Worm (Caenorhabditis elegans) whole organism, mixed stage, embryonic: Measurements from ENCODE around the gene atf-2.

ENCODE experiments used
- ceh-83 ChIP-seq: fragments of 200-800 bp; sonication (Bioruptor generic); optimal IDR thresholded peaks from 2 replicates; lab custom pipeline; 2018; ENCODE audit warnings: mild to moderate bottlenecking, missing genetic modification characterization, missing compliant biosample characterization
- ces-1 ChIP-seq: fragments of 150-350 bp; optimal IDR thresholded peaks from 2 replicates; lab custom pipeline; 2014; ENCODE audit warnings: missing biosample characterization, missing genetic modification reagents, missing genetic modification characterization
- cnd-1 ChIP-seq: fragments of 200-800 bp; sonication (Bioruptor generic); optimal IDR thresholded peaks from 2 replicates; lab custom pipeline; 2018; ENCODE audit warnings: mild to moderate bottlenecking, missing genetic modification characterization, missing compliant biosample characterization
- lin-13 ChIP-seq: fragments of 150-350 bp; optimal IDR thresholded peaks from 2 replicates; lab custom pipeline; 2014; ENCODE audit warnings: missing biosample characterization, missing genetic modification characterization
- lsy-2 ChIP-seq: fragments of 150-350 bp; optimal IDR thresholded peaks from 2 replicates; lab custom pipeline; 2014; ENCODE audit warnings: missing biosample characterization, missing genetic modification characterization
- nhr-12 ChIP-seq: fragments of 150-350 bp; optimal IDR thresholded peaks from 2 replicates; lab custom pipeline; 2014; ENCODE audit warnings: missing biosample characterization, missing genetic modification characterization
- pha-4 ChIP-seq: fragments of 150-350 bp; optimal IDR thresholded peaks from 2 replicates; lab custom pipeline; 2018; ENCODE audit warnings: missing biosample characterization, missing genetic modification reagents, missing genetic modification characterization
- sem-2 ChIP-seq: fragments of 200-800 bp; sonication (Bioruptor generic); optimal IDR thresholded peaks from 2 replicates; lab custom pipeline; 2018; ENCODE audit warnings: mild to moderate bottlenecking, missing genetic modification characterization, missing compliant biosample characterization
- snpc-4 ChIP-seq: fragments of 150-350 bp; optimal IDR thresholded peaks from 2 replicates; lab custom pipeline; 2014; ENCODE audit warnings: missing biosample characterization, missing genetic modification characterization
- tbx-8 ChIP-seq: fragments of 200-800 bp; sonication (Bioruptor generic); optimal IDR thresholded peaks from 2 replicates; lab custom pipeline; 2018; ENCODE audit warnings: mild to moderate bottlenecking, missing genetic modification characterization, moderate library complexity, missing compliant biosample characterization
- unc-62 ChIP-seq: fragments of 150-350 bp; optimal IDR thresholded peaks from 2 replicates; lab custom pipeline; 2014; ENCODE audit warnings: missing biosample characterization, missing genetic modification reagents, missing genetic modification characterization
- ztf-11 ChIP-seq: fragments of 150-350 bp; optimal IDR thresholded peaks from 2 replicates; lab custom pipeline; 2014; ENCODE audit warnings: missing biosample characterization, missing genetic modification characterization

DNA sequence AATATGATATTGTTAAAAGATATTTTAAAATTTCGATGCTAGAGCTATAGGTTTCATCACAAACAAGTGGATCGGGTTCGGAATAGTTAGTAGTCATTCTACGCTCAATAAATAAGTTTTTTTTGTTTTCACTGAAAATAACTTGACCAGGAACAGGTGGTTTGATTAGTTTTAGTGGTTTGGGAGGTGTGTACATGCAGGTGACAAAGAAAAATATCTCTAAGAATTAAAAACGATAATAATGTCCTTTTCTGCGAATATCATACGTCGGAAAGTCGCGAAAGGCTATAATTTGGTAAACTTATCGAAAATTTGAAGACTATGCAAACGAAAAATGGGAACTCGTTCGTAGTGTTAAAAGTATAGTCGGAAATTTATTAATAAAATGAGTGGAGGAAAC, 41.5 kb upstream of the atf-2 start, which contains the start of gene srg-15:
- TF ChIP-seq sem-2 (GFP tag; lab: Kevin White, UChicago) (no peak), snpc-4 (tag; lab: Kevin White, UChicago) (no peak), pha-4 (tag; lab: Kevin White, UChicago) (no peak), nhr-12 (tag; lab: Kevin White, UChicago) (no peak), lin-13 (tag; lab: Kevin White, UChicago) (no peak), unc-62 (GFP tag; lab: Kevin White, UChicago) (no peak), ces-1 (GFP tag; lab: Kevin White, UChicago) (no peak), ztf-11 (tag; lab: Kevin White, UChicago) (no peak), cnd-1 (tag; lab: Kevin White, UChicago) (no peak), tbx-8 (GFP tag; lab: Kevin White, UChicago) (no peak), lsy-2 (tag; lab: Kevin White, UChicago) (no peak), ceh-83 (GFP tag; lab: Kevin White, UChicago) (no peak)
